Worm (Caenorhabditis elegans) whole organism, young adult: Measurements from ENCODE around the gene C13C4.6.

Source experiments
- ama-1 ChIP-seq, 3 experiments: fragments of 150-350 bp in 1 of 3; sonication (generic microtip) in 2 of 3; optimal IDR thresholded peaks; 2 replicates each; lab custom pipeline; 2014 to 2018; ENCODE audit warnings: missing biosample characterization in 2 of 3, missing genetic modification characterization in 2 of 3, missing genetic modification reagents in 2 of 3
- egl-44 ChIP-seq: fragments of 200-800 bp; sonication (Bioruptor generic); IDR thresholded peaks from 2 replicates; pipeline ENCODE4 v1.3.6; 2022; ENCODE audit warnings: missing genetic modification reagents, missing genetic modification characterization, missing compliant biosample characterization
- hmg-1.2 ChIP-seq: fragments of 200-800 bp; sonication (Bioruptor generic); IDR thresholded peaks from 2 replicates; pipeline ENCODE4 v1.3.6; 2022; ENCODE audit warnings: missing genetic modification reagents, missing genetic modification characterization, missing compliant biosample characterization
- nhr-80 ChIP-seq: sonication (generic microtip); optimal IDR thresholded peaks from 2 replicates; lab custom pipeline; 2016; ENCODE audit warnings: missing genetic modification characterization, missing compliant biosample characterization
- nhr-90 ChIP-seq: sonication (generic microtip); optimal IDR thresholded peaks from 2 replicates; lab custom pipeline; 2016; ENCODE audit warnings: missing genotype, mild to moderate bottlenecking, missing genetic modification characterization, missing compliant biosample characterization
- repo-1 ChIP-seq: sonication (generic microtip); optimal IDR thresholded peaks from 2 replicates; lab custom pipeline; 2017; ENCODE audit warnings: mild to moderate bottlenecking, missing genetic modification characterization, missing compliant biosample characterization
- ztf-18 ChIP-seq: sonication (generic microtip); optimal IDR thresholded peaks from 2 replicates; lab custom pipeline; 2016; ENCODE audit warnings: missing genotype, mild to moderate bottlenecking, missing genetic modification characterization, missing compliant biosample characterization

DNA sequence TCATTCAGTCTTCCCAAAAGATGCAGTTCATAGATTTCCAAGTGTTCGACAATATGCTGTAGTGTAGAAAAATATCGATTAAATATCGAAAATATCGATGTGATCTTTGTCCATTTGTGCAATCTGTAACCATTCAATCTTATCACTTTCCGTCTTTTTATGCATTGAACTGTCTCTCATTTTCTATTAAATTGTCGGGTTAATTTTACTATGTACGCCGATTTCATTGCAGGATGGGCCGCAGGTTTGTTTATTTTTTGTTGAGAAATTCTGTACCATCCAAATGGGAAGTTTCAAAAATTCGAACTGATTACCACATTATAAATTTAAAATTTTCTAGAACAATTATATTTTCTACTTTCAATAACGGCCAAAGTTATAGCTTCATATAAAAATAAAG, 37.2 kb upstream of the C13C4.6 start, which contains the start of gene R07B7.8:
- TF ChIP-seq nhr-90 (tag; lab: Kevin White, UChicago) (no peak), egl-44 (GFP tag; lab: Robert Waterston, UW) (no peak), ztf-18 (tag; lab: Kevin White, UChicago) (no peak), hmg-1.2 (GFP tag; lab: Robert Waterston, UW) (no peak), ama-1 (optimal IDR thresholded peaks at IDR 0.05; lab: Kevin White, UChicago) (no peak), ama-1 (GFP tag; optimal IDR thresholded peaks at IDR 0.05; lab: Kevin White, UChicago) (no peak), repo-1 (tag; lab: Kevin White, UChicago) (no peak), nhr-80 (tag; lab: Kevin White, UChicago) (no peak)
